Worm (Caenorhabditis elegans) whole organism, L2 larva: Measurements from ENCODE around the gene F13A2.2.

Experiments
- ZK546.5 ChIP-seq: sonication (generic microtip); optimal IDR thresholded peaks from 2 replicates; lab custom pipeline; 2017; ENCODE audit warnings: missing biosample characterization, missing genetic modification characterization
- alr-1 ChIP-seq: fragments of 150-350 bp; optimal IDR thresholded peaks from 2 replicates; lab custom pipeline; 2014; ENCODE audit warnings: missing biosample characterization, missing genetic modification characterization
- elt-3 ChIP-seq: sonication (generic microtip); optimal IDR thresholded peaks from 2 replicates; lab custom pipeline; 2017; ENCODE audit warnings: missing biosample characterization, missing genetic modification characterization
- lin-13 ChIP-seq: fragments of 150-350 bp; optimal IDR thresholded peaks from 2 replicates; lab custom pipeline; 2014; ENCODE audit warnings: missing biosample characterization, missing genetic modification reagents, missing genetic modification characterization
- lin-39 ChIP-seq: fragments of 150-350 bp; optimal IDR thresholded peaks from 2 replicates; lab custom pipeline; 2014; ENCODE audit warnings: missing biosample characterization, missing genetic modification reagents, missing genetic modification characterization
- nhr-12 ChIP-seq: fragments of 150-350 bp; optimal IDR thresholded peaks from 2 replicates; lab custom pipeline; 2014; ENCODE audit warnings: missing biosample characterization, missing genetic modification characterization
- nhr-25 ChIP-seq: fragments of 150-350 bp; sonication (generic microtip); optimal IDR thresholded peaks from 3 replicates; lab custom pipeline; 2014; ENCODE audit warnings: missing biosample characterization, missing genetic modification characterization
- skn-1 ChIP-seq: sonication (generic microtip); optimal IDR thresholded peaks from 2 replicates; lab custom pipeline; 2017; ENCODE audit warnings: missing biosample characterization, missing genetic modification characterization

DNA sequence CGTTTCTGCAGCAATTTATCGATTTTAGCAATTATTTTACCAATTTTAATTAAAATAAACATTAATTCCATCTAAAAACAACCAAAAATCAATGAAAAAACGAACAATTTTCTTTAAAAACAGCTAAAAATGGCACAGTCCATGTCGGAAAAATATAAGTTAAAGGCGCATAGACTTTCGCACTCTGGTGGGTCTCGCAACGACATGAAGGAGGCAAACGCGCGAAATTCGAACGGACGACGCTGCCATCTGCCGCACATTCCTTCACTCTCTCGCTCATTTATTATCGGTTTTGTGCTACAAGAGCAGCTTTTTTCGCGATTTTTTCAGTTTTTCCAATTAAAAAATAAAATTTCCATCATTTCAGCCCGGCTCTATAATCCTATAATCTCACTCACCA is 37.6 kb downstream of the F13A2.2 start, which contains the start of gene mcm-7:
- TF ChIP-seq nhr-12 (tag; lab: Kevin White, UChicago) (no peak), elt-3 (no peak), ZK546.5 (tag; lab: Kevin White, UChicago) (no peak), alr-1 (no peak), skn-1 (tag; lab: Kevin White, UChicago) (no peak), lin-39 (tag; lab: Kevin White, UChicago) (no peak), nhr-25 (tag; lab: Kevin White, UChicago) (peak; percentile 40), lin-13 (GFP tag; lab: Kevin White, UChicago) (peak; percentile 47)
